Fruit fly (Drosophila melanogaster) whole organism, embryonic: ENCODE results near the gene Rfx.

Source experiments
- Blimp-1 ChIP-seq: fragments of 200-800 bp; sonication (Bioruptor generic); optimal IDR thresholded peaks from 3 replicates; lab custom pipeline; 2018; ENCODE audit warnings: missing biosample characterization, missing genetic modification characterization, mild to moderate bottlenecking, moderate library complexity, missing genetic modification reagents
- CG10431 ChIP-seq: fragments of 200-800 bp; sonication (Bioruptor generic); optimal IDR thresholded peaks from 3 replicates; lab custom pipeline; 2018; ENCODE audit warnings: missing biosample characterization, mild to moderate bottlenecking, missing genetic modification characterization
- CG10565 ChIP-seq: fragments of 200-800 bp; sonication (Bioruptor generic); optimal IDR thresholded peaks from 3 replicates; lab custom pipeline; 2016; ENCODE audit warnings: missing biosample characterization, mild to moderate bottlenecking, missing genetic modification characterization
- CG11247 ChIP-seq: fragments of 200-800 bp; sonication (Bioruptor generic); IDR thresholded peaks from 2 replicates; pipeline ENCODE4 v1.3.6; 2022; ENCODE audit warnings: missing biosample characterization, missing genetic modification characterization
- CG11398 ChIP-seq: fragments of 200-800 bp; sonication (Bioruptor generic); optimal IDR thresholded peaks from 2 replicates; lab custom pipeline; 2016; ENCODE audit warnings: missing biosample characterization, missing genetic modification characterization
- CG12104 ChIP-seq: fragments of 200-800 bp; sonication (Bioruptor generic); optimal IDR thresholded peaks from 3 replicates; lab custom pipeline; 2016; ENCODE audit warnings: missing biosample characterization, missing genetic modification characterization
- CG18011 ChIP-seq: fragments of 200-800 bp; sonication (Bioruptor generic); optimal IDR thresholded peaks from 2 replicates; lab custom pipeline; 2017; ENCODE audit warnings: missing biosample characterization, missing genetic modification characterization, mild to moderate bottlenecking, moderate library complexity, missing genotype
- CG2202 ChIP-seq: fragments of 200-800 bp; sonication (Bioruptor generic); optimal IDR thresholded peaks from 2 replicates; lab custom pipeline; 2018; ENCODE audit warnings: missing biosample characterization, mild to moderate bottlenecking, missing genetic modification characterization
- CG2712 ChIP-seq: fragments of 200-800 bp; optimal IDR thresholded peaks from 3 replicates; lab custom pipeline; 2019; ENCODE audit warnings: missing biosample characterization, mild to moderate bottlenecking, missing genetic modification characterization, moderate library complexity
- CG31365 ChIP-seq: fragments of 200-800 bp; sonication (Bioruptor generic); optimal IDR thresholded peaks from 2 replicates; lab custom pipeline; 2018; ENCODE audit warnings: missing biosample characterization, mild to moderate bottlenecking, missing genetic modification characterization
- CG32772 ChIP-seq: fragments of 200-800 bp; sonication (Bioruptor generic); IDR thresholded peaks from 2 replicates; pipeline ENCODE4 v1.3.6; 2022; ENCODE audit warnings: missing biosample characterization, missing genetic modification characterization
- CG3407 ChIP-seq: fragments of 200-800 bp; sonication (Bioruptor generic); optimal IDR thresholded peaks from 2 replicates; lab custom pipeline; 2018; ENCODE audit warnings: missing biosample characterization, mild to moderate bottlenecking, missing genetic modification characterization
- CG4617 ChIP-seq: fragments of 200-800 bp; sonication (Bioruptor generic); optimal IDR thresholded peaks from 3 replicates; lab custom pipeline; 2016; ENCODE audit warnings: missing biosample characterization, missing genetic modification characterization, borderline replicate concordance
- CG6854 ChIP-seq: fragments of 200-800 bp; sonication (Bioruptor generic); optimal IDR thresholded peaks from 3 replicates; lab custom pipeline; 2017; ENCODE audit warnings: missing biosample characterization, mild to moderate bottlenecking, missing genetic modification characterization
- CG9727 ChIP-seq: fragments of 200-800 bp; sonication (Bioruptor generic); optimal IDR thresholded peaks from 3 replicates; lab custom pipeline; 2017; ENCODE audit warnings: missing biosample characterization, mild to moderate bottlenecking, missing genetic modification characterization
- CG9876 ChIP-seq: fragments of 200-800 bp; sonication (Bioruptor generic); optimal IDR thresholded peaks from 2 replicates; lab custom pipeline; 2016; ENCODE audit warnings: missing biosample characterization, missing genetic modification characterization
- CrebB ChIP-seq: fragments of 200-800 bp; sonication (Bioruptor generic); optimal IDR thresholded peaks from 3 replicates; lab custom pipeline; 2018; ENCODE audit warnings: missing biosample characterization, mild to moderate bottlenecking, missing genetic modification characterization
- D ChIP-seq, 2 experiments: fragments of 200-800 bp in 1 of 2; fragments of >200 bp in 1 of 2; sonication (Bioruptor generic) in 1 of 2; optimal IDR thresholded peaks; 2 replicates in 1 of 2; 3 replicates in 1 of 2; lab custom pipeline; 2017; ENCODE audit warnings: mild to moderate bottlenecking in 1 of 2, missing biosample characterization in 1 of 2, missing genetic modification characterization in 1 of 2, missing genetic modification reagents in 1 of 2
- Gug ChIP-seq: fragments of 200-800 bp; sonication (Bioruptor generic); IDR thresholded peaks from 4 replicates; pipeline ENCODE4 v1.3.6; 2022; ENCODE audit warnings: missing biosample characterization, missing genetic modification characterization
- HLH4C ChIP-seq: fragments of 200-800 bp; sonication (Bioruptor generic); IDR thresholded peaks from 3 replicates; pipeline ENCODE4 v1.3.6; 2022; ENCODE audit warnings: missing biosample characterization, missing genetic modification characterization; ENCODE audit not compliant: partially characterized antibody
- Hmx ChIP-seq: fragments of 200-800 bp; sonication (Bioruptor generic); optimal IDR thresholded peaks from 2 replicates; lab custom pipeline; 2016; ENCODE audit warnings: missing biosample characterization, missing genetic modification characterization
- Hr3 ChIP-seq: fragments of 200-800 bp; sonication (Bioruptor generic); optimal IDR thresholded peaks from 3 replicates; lab custom pipeline; 2016; ENCODE audit warnings: missing biosample characterization, missing genetic modification characterization
- Nf-YA ChIP-seq: fragments of 200-800 bp; sonication (Bioruptor generic); IDR thresholded peaks from 2 replicates; pipeline ENCODE4 v1.3.6; 2022; ENCODE audit warnings: missing biosample characterization, missing genetic modification characterization
- Rfx ChIP-seq: fragments of 200-800 bp; sonication (Bioruptor generic); IDR thresholded peaks from 2 replicates; pipeline ENCODE4 v1.3.6; 2022; ENCODE audit warnings: missing biosample characterization, missing genetic modification characterization
- Tbp ChIP-seq: fragments of >200 bp; optimal IDR thresholded peaks from 2 replicates; lab custom pipeline; 2018; ENCODE audit warnings: missing biosample characterization, missing genetic modification characterization
- Trl ChIP-seq, 3 experiments: fragments of >200 bp in 2 of 3; fragments of 200-800 bp in 1 of 3; sonication (Bioruptor generic) in 1 of 3; optimal IDR thresholded peaks; 2 replicates in 1 of 3; 3 replicates in 2 of 3; lab custom pipeline; 2016 to 2017; ENCODE audit warnings: missing biosample characterization in 1 of 3, missing genetic modification characterization in 1 of 3
- Vsx1 ChIP-seq: fragments of 200-800 bp; sonication (Bioruptor generic); optimal IDR thresholded peaks from 2 replicates; lab custom pipeline; 2017; ENCODE audit warnings: missing biosample characterization, mild to moderate bottlenecking, missing genetic modification characterization, missing genetic modification reagents
- Xrp1 ChIP-seq: fragments of 200-800 bp; sonication (Bioruptor generic); IDR thresholded peaks from 2 replicates; pipeline ENCODE4 v1.3.6; 2022; ENCODE audit warnings: missing biosample characterization, missing genetic modification characterization
- abd-A ChIP-seq: fragments of 200-800 bp; sonication (Bioruptor generic); optimal IDR thresholded peaks from 3 replicates; lab custom pipeline; 2019; ENCODE audit warnings: missing biosample characterization, mild to moderate bottlenecking, missing genetic modification characterization, moderate library complexity
- bcd ChIP-seq: fragments of 200-800 bp; sonication (Bioruptor generic); optimal IDR thresholded peaks from 2 replicates; lab custom pipeline; 2017; ENCODE audit warnings: missing biosample characterization, mild to moderate bottlenecking, missing genetic modification characterization
- chm ChIP-seq: fragments of 200-800 bp; sonication (Bioruptor generic); IDR thresholded peaks from 2 replicates; pipeline ENCODE4 v1.3.6; 2022; ENCODE audit warnings: missing biosample characterization, missing genetic modification characterization
- crc ChIP-seq: fragments of 200-800 bp; sonication (Bioruptor generic); optimal IDR thresholded peaks from 2 replicates; lab custom pipeline; 2016; ENCODE audit warnings: missing biosample characterization, missing genetic modification characterization
- dmrt99B ChIP-seq: fragments of 200-800 bp; sonication (Bioruptor generic); optimal IDR thresholded peaks from 2 replicates; lab custom pipeline; 2018; ENCODE audit warnings: missing biosample characterization, mild to moderate bottlenecking, missing genetic modification characterization, moderate library complexity
- fu2 ChIP-seq: fragments of 200-800 bp; sonication (Bioruptor generic); optimal IDR thresholded peaks from 2 replicates; lab custom pipeline; 2016; ENCODE audit warnings: missing biosample characterization, missing genetic modification characterization
- gfzf ChIP-seq: fragments of 200-800 bp; sonication (Bioruptor generic); optimal IDR thresholded peaks from 2 replicates; lab custom pipeline; 2016; ENCODE audit warnings: missing biosample characterization, mild to moderate bottlenecking, missing genetic modification characterization, moderate library complexity
- insv ChIP-seq, 2 experiments: fragments of 200-800 bp; sonication (Bioruptor generic); optimal IDR thresholded peaks; 3 replicates each; lab custom pipeline; 2016 to 2018; ENCODE audit warnings: missing biosample characterization in 2 of 2, missing genetic modification characterization in 2 of 2
- knrl ChIP-seq: fragments of 200-800 bp; sonication (Bioruptor generic); IDR thresholded peaks from 3 replicates; pipeline ENCODE4 v1.3.6; 2022; ENCODE audit warnings: missing biosample characterization, missing genetic modification characterization; ENCODE audit not compliant: partially characterized antibody
- nom ChIP-seq: fragments of 200-800 bp; sonication (Bioruptor generic); optimal IDR thresholded peaks from 2 replicates; lab custom pipeline; 2017; ENCODE audit warnings: missing biosample characterization, missing genetic modification characterization, mild to moderate bottlenecking, moderate library complexity, missing genetic modification reagents
- pfk ChIP-seq: fragments of 200-800 bp; sonication (Bioruptor generic); optimal IDR thresholded peaks from 2 replicates; lab custom pipeline; 2018; ENCODE audit warnings: missing biosample characterization, mild to moderate bottlenecking, missing genetic modification characterization, moderate library complexity
- pita ChIP-seq: fragments of 200-800 bp; sonication (Bioruptor generic); optimal IDR thresholded peaks from 2 replicates; lab custom pipeline; 2017; ENCODE audit warnings: missing biosample characterization, mild to moderate bottlenecking, missing genetic modification characterization
- pros ChIP-seq: fragments of 200-800 bp; sonication (Bioruptor generic); optimal IDR thresholded peaks from 3 replicates; lab custom pipeline; 2019; ENCODE audit warnings: missing biosample characterization, mild to moderate bottlenecking, missing genetic modification characterization, moderate library complexity
- repo ChIP-seq: fragments of 200-800 bp; sonication (Bioruptor generic); optimal IDR thresholded peaks from 2 replicates; lab custom pipeline; 2016; ENCODE audit warnings: missing biosample characterization, missing genetic modification characterization
- schlank ChIP-seq: fragments of 200-800 bp; sonication (Bioruptor generic); optimal IDR thresholded peaks from 2 replicates; lab custom pipeline; 2018; ENCODE audit warnings: missing biosample characterization, mild to moderate bottlenecking, missing genetic modification characterization
- shn ChIP-seq: fragments of 200-800 bp; sonication (Bioruptor generic); optimal IDR thresholded peaks from 3 replicates; lab custom pipeline; 2016; ENCODE audit warnings: missing biosample characterization, missing genetic modification characterization
- slbo ChIP-seq: fragments of 200-800 bp; sonication (Bioruptor generic); IDR thresholded peaks from 2 replicates; pipeline ENCODE4 v1.3.6; 2022; ENCODE audit warnings: missing biosample characterization, missing genetic modification characterization
- sr ChIP-seq: fragments of 200-800 bp; sonication (Bioruptor generic); IDR thresholded peaks from 3 replicates; pipeline ENCODE4 v1.3.6; 2022; ENCODE audit warnings: missing biosample characterization, missing genetic modification characterization
- sug ChIP-seq: fragments of 200-800 bp; optimal IDR thresholded peaks from 2 replicates; lab custom pipeline; 2019; ENCODE audit warnings: missing biosample characterization, mild to moderate bottlenecking, missing genetic modification characterization, moderate library complexity
- toy ChIP-seq: fragments of 200-800 bp; sonication (Bioruptor generic); IDR thresholded peaks from 2 replicates; pipeline ENCODE4 v1.3.6; 2022; ENCODE audit warnings: missing biosample characterization, missing genetic modification characterization

Gene Rfx

dm6 chr3R:10411752-10412549 is 34.1 kb upstream of the Rfx start (continued):
- TF ChIP-seq CG32772: peak; percentile 60
- TF ChIP-seq Hr3: no peak
- peak; percentile 60; the same call in 1 of the 2 replicates for TF ChIP-seq slbo (GFP tag; lab: Robert Waterston, UW)
- peak; percentile 44 for TF ChIP-seq schlank
- TF ChIP-seq sr (GFP tag; lab: Robert Waterston, UW): no peak
- peak; percentile 97; the same call in 1 of the 2 replicates for TF ChIP-seq Rfx (GFP tag; lab: Robert Waterston, UW)
- TF ChIP-seq Gug: peak; percentile 53; the same call in 2 of the 4 replicates
- peak; percentile 54 for TF ChIP-seq sug
- TF ChIP-seq nom (GFP tag; lab: Kevin White, UChicago): no peak
- no peak for TF ChIP-seq fu2 (GFP tag; lab: Kevin White, UChicago)
- TF ChIP-seq Trl (optimal IDR thresholded peaks at IDR 0.05; lab: Kevin White, UChicago): no peak
- peak; percentile 7 for TF ChIP-seq Trl (GFP tag; optimal IDR thresholded peaks at IDR 0.05; lab: Kevin White, UChicago)
- TF ChIP-seq Blimp-1: peak; percentile 79
- TF ChIP-seq CG9876 (GFP tag; lab: Kevin White, UChicago): no peak
- no peak for TF ChIP-seq Vsx1 (GFP tag; lab: Kevin White, UChicago)
- no peak for TF ChIP-seq pfk (GFP tag; lab: Kevin White, UChicago)
- no peak for TF ChIP-seq gfzf
- TF ChIP-seq CG3407 (GFP tag; lab: Kevin White, UChicago): no peak
- peak; percentile 45 for TF ChIP-seq CG9727 (GFP tag; lab: Kevin White, UChicago)
- TF ChIP-seq Nf-YA (GFP tag; lab: Robert Waterston, UW): no peak
- no peak for TF ChIP-seq crc (GFP tag; lab: Kevin White, UChicago)
- no peak for TF ChIP-seq chm
- TF ChIP-seq CG31365 (tag; lab: Kevin White, UChicago): no peak
- TF ChIP-seq CG18011 (GFP tag; lab: Kevin White, UChicago): no peak
- peak; percentile 50 for TF ChIP-seq bcd (GFP tag; lab: Kevin White, UChicago)
- no peak for TF ChIP-seq pros (GFP tag; lab: Kevin White, UChicago)
- peak; percentile 32 for TF ChIP-seq CG2712 (tag; lab: Kevin White, UChicago)
- TF ChIP-seq CG4617: no peak
- TF ChIP-seq D (optimal IDR thresholded peaks at IDR 0.05; lab: Kevin White, UChicago): no peak
- no peak for TF ChIP-seq D (GFP tag; optimal IDR thresholded peaks at IDR 0.05; lab: Kevin White, UChicago)
- no peak for TF ChIP-seq CG12104
- no peak for TF ChIP-seq CG2202 (tag; lab: Kevin White, UChicago)
- no peak for TF ChIP-seq CrebB (tag; lab: Kevin White, UChicago)
- no peak for TF ChIP-seq CG10431 (GFP tag; lab: Kevin White, UChicago)
- TF ChIP-seq insv (GFP tag; optimal IDR thresholded peaks at IDR 0.05; lab: Kevin White, UChicago): no peak
- peak; percentile 71 for TF ChIP-seq CG11247 (GFP tag; lab: Robert Waterston, UW)
- no peak for TF ChIP-seq dmrt99B
- TF ChIP-seq Hmx (GFP tag; lab: Kevin White, UChicago): no peak
- TF ChIP-seq pita (GFP tag; lab: Kevin White, UChicago): no peak
- no peak for TF ChIP-seq toy (GFP tag; lab: Robert Waterston, UW)
- no peak for TF ChIP-seq shn
- TF ChIP-seq Xrp1: peak; percentile 50
- TF ChIP-seq CG11398 (GFP tag; lab: Kevin White, UChicago): no peak
- TF ChIP-seq CG10565 (GFP tag; lab: Kevin White, UChicago): no peak
- peak; percentile 40 for TF ChIP-seq CG6854 (GFP tag; lab: Kevin White, UChicago)
- TF ChIP-seq HLH4C (GFP tag; lab: Robert Waterston, UW): no peak
- TF ChIP-seq repo (GFP tag; lab: Kevin White, UChicago): no peak
- no peak for TF ChIP-seq Tbp (GFP tag; lab: Kevin White, UChicago)
- TF ChIP-seq knrl (GFP tag; lab: Robert Waterston, UW): no peak
- TF ChIP-seq abd-A (tag; lab: Kevin White, UChicago): no peak
